Worm (Caenorhabditis elegans): Measurements from ENCODE around the gene C14A6.13.
A peak's percentile ranks its signal among the peaks of the same experiment; 100 is the strongest.

C14A6.13 gene

ce11 chrV:18189181-18189580, 28.1 kb upstream of the C14A6.13 start, which contains the start of gene clec-246:
Gene clec-246, plus strand, starts transcription at chrV:18189481.
- TF ChIP-seq hlh-1 (tag; optimal IDR thresholded peaks at IDR 0.05) (no peak), pha-4 (tag; optimal IDR thresholded peaks at IDR 0.05) (no peak), ztf-11 (tag; optimal IDR thresholded peaks at IDR 0.05) (no peak), ceh-39 (tag; optimal IDR thresholded peaks at IDR 0.05) (no peak), lin-32 (GFP tag; optimal IDR thresholded peaks at IDR 0.05) (no peak), blmp-1 (tag; optimal IDR thresholded peaks at IDR 0.05) (no peak), elt-3 (tag; optimal IDR thresholded peaks at IDR 0.05) (no peak)

ce11 chrV:18188328-18188727, 27.2 kb upstream of the C14A6.13 start, which contains the start of gene clec-245:
Gene clec-245, minus strand, starts transcription at chrV:18188428.
- no peak for TF ChIP-seq cnd-1 (tag; optimal IDR thresholded peaks at IDR 0.05)
- TF ChIP-seq bed-3 (GFP tag; optimal IDR thresholded peaks at IDR 0.05): no peak
- no peak for TF ChIP-seq ceh-43 (GFP tag; optimal IDR thresholded peaks at IDR 0.05)
- TF ChIP-seq mep-1 (tag; optimal IDR thresholded peaks at IDR 0.05): no peak
- no peak for TF ChIP-seq drap-1 (GFP tag; optimal IDR thresholded peaks at IDR 0.05)
- no peak for TF ChIP-seq pha-4 (tag; optimal IDR thresholded peaks at IDR 0.05)
- no peak for TF ChIP-seq snpc-4 (tag; optimal IDR thresholded peaks at IDR 0.05)
- no peak for TF ChIP-seq zip-8 (tag; optimal IDR thresholded peaks at IDR 0.05)
- no peak for TF ChIP-seq sptf-1 (tag; optimal IDR thresholded peaks at IDR 0.05)
- TF ChIP-seq ceh-83 (GFP tag; optimal IDR thresholded peaks at IDR 0.05): no peak
- no peak for TF ChIP-seq sem-2 (GFP tag; optimal IDR thresholded peaks at IDR 0.05)
- TF ChIP-seq ham-2 (GFP tag; optimal IDR thresholded peaks at IDR 0.05): no peak
- no peak for TF ChIP-seq lin-32 (GFP tag; optimal IDR thresholded peaks at IDR 0.05)
- TF ChIP-seq nhr-28 (tag; optimal IDR thresholded peaks at IDR 0.05): no peak
- no peak for TF ChIP-seq ztf-11 (tag; optimal IDR thresholded peaks at IDR 0.05)
- TF ChIP-seq hlh-1 (tag; optimal IDR thresholded peaks at IDR 0.05): no peak
- no peak for TF ChIP-seq mab-5 (tag; optimal IDR thresholded peaks at IDR 0.05)
- no peak for TF ChIP-seq tbx-8 (GFP tag; optimal IDR thresholded peaks at IDR 0.05)
- no peak for TF ChIP-seq unc-120 (tag; optimal IDR thresholded peaks at IDR 0.05; ENCODE audit: poor library complexity, severe bottlenecking)

DNA sequence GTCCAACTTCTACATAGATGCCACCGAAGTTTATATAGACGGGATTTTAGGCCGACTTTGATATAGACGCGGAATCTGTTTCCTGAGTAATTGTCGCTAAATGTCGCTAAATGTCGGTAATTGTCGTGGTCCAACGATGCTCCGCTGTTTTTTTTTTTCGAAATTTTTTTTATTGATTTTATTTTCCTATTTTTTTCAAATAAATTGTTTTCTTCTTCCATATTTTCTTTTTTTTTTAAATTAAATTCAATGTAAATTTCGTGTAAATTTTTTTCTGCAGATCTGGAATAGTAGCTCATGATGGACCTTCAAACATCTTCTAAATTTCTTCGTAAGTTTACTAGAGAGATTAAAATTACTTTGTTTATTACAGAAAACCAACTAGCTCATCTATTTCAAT, 23.8 kb upstream of the C14A6.13 start, which contains the start of gene C31G12.3:
Gene C31G12.3, plus strand, starts transcription at position 301 of the 400 bp plus-strand sequence.
- TF ChIP-seq sptf-1 (tag; optimal IDR thresholded peaks at IDR 0.05): no peak
- TF ChIP-seq blmp-1 (tag; optimal IDR thresholded peaks at IDR 0.05): no peak
- no peak for TF ChIP-seq snpc-4 (tag; optimal IDR thresholded peaks at IDR 0.05)
- TF ChIP-seq nhr-237 (tag; optimal IDR thresholded peaks at IDR 0.05): no peak
- no peak for TF ChIP-seq mep-1 (tag; optimal IDR thresholded peaks at IDR 0.05)
- TF ChIP-seq nhr-2 (tag; optimal IDR thresholded peaks at IDR 0.05): no peak
- no peak for TF ChIP-seq pha-4 (tag; optimal IDR thresholded peaks at IDR 0.05)
- TF ChIP-seq tbx-8 (GFP tag; optimal IDR thresholded peaks at IDR 0.05): no peak
- no peak for TF ChIP-seq ztf-11 (tag; optimal IDR thresholded peaks at IDR 0.05)
- no peak for TF ChIP-seq mls-2 (tag; optimal IDR thresholded peaks at IDR 0.05)
- no peak for TF ChIP-seq ceh-83 (GFP tag; optimal IDR thresholded peaks at IDR 0.05)
- TF ChIP-seq bed-3 (GFP tag; optimal IDR thresholded peaks at IDR 0.05): no peak
- TF ChIP-seq lsy-2 (tag; optimal IDR thresholded peaks at IDR 0.05): no peak
- TF ChIP-seq unc-62 (GFP tag; optimal IDR thresholded peaks at IDR 0.05): no peak

ce11 chrV:18179663-18180062, 18.5 kb upstream of the C14A6.13 start, which contains the start of gene C31G12.1:
Gene C31G12.1, plus strand, starts transcription at chrV:18179963.
- TF ChIP-seq sem-2 (GFP tag; optimal IDR thresholded peaks at IDR 0.05) (no peak), ceh-39 (tag; optimal IDR thresholded peaks at IDR 0.05) (peak; percentile 16), sptf-1 (tag; optimal IDR thresholded peaks at IDR 0.05) (no peak)

ce11 chrV:18178659-18179058, 17.5 kb upstream of the C14A6.13 start, which contains the start of gene C31G12.4:
Gene C31G12.4, minus strand, starts transcription at chrV:18178759.
- TF ChIP-seq nhr-76 (tag; optimal IDR thresholded peaks at IDR 0.05) (no peak), unc-120 (tag; optimal IDR thresholded peaks at IDR 0.05; ENCODE audit: poor library complexity, severe bottlenecking) (no peak), snpc-4 (tag; optimal IDR thresholded peaks at IDR 0.05) (no peak), lin-32 (GFP tag; optimal IDR thresholded peaks at IDR 0.05) (no peak), zip-8 (tag; optimal IDR thresholded peaks at IDR 0.05) (no peak)

- TF ChIP-seq pha-4 (tag; optimal IDR thresholded peaks at IDR 0.05): no peak
- no peak for TF ChIP-seq blmp-1 (tag; optimal IDR thresholded peaks at IDR 0.05)
- TF ChIP-seq flh-1 (GFP tag; optimal IDR thresholded peaks at IDR 0.05): no peak
Measured at ce11 chrV:18171568-18171967, 10.4 kb upstream of the C14A6.13 start, which contains the start of gene C14A6.8. Gene C14A6.8, minus strand, starts transcription at chrV:18171668.

Data from whole organism, mixed stage, embryonic.